Fruit fly (Drosophila melanogaster): Measurements from ENCODE around the gene CG12115.

CG12115 gene

DNA sequence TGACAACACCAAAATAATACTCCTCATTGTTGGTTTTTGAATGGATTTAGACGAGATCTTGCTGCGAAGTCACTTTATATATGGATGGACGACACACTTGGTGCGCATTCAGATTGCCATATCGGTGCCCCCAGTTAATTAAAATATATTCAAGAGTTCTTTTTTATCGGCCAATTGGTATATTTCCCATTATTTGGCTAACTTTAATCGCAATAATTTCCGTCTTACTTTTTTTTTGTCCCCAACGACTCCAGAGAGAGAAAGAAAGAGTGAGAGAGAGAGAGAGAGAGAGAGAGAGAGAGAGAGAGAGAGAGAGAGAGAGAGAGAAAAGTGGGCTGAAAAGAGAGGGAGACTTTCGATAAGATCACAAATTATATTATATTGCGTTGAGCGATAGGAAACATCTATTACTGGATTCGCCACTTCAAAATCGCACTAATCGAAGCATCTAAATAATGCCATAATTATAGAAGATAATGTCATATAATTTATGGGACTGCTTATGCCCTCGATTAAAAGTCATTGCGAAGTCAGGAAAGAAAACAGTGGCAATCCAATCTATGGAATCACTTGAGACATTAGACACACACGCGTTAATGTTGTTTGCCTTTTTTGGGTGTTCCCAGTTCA is at the start of gene CG12115:
TSS of gene CG12115 (minus strand) at position 51 of the 630 bp plus-strand sequence.
- TF ChIP-seq CG6276 (GFP tag; optimal IDR thresholded peaks at IDR 0.05) (no peak), vri (GFP tag; optimal IDR thresholded peaks at IDR 0.05) (peak; percentile 13)

DNA sequence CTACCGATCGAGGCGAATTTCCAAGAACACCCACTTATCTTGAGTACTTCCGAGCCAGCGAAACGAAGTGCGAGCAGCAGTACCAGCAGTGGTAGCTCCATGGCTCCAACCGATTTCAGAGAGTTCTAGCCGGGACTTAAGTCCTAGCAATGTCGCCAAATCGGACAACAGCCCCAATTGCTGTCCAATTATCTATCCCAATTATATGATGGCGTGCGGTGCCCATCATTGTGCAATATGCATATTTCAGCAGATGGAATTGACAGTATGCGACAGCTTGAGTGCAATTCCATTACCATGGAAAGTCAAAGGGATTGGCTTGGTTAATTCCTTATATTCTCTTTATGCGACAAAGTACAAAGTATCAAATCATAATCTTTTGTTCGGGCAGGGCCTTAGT is 46.1 kb upstream of the CG12115 start, which contains the start of gene Ir8a:
TSS of gene Ir8a (minus strand) at position 101 of the 400 bp plus-strand sequence.
- TF ChIP-seq eg (GFP tag; IDR thresholded peaks at IDR 0.05), result no peak

- no peak for TF ChIP-seq Met (GFP tag; optimal IDR thresholded peaks at IDR 0.05)
- TF ChIP-seq CG31627 (GFP tag; optimal IDR thresholded peaks at IDR 0.05), result no peak
- no peak for TF ChIP-seq CG7368 (GFP tag; optimal IDR thresholded peaks at IDR 0.05)
- no peak for TF ChIP-seq spab (GFP tag; optimal IDR thresholded peaks at IDR 0.05)
- TF ChIP-seq lz (GFP tag; optimal IDR thresholded peaks at IDR 0.05), result no peak
- no peak for TF ChIP-seq CG11762 (GFP tag; optimal IDR thresholded peaks at IDR 0.05; ENCODE audit: insufficient read depth)
- TF ChIP-seq Hr39 (GFP tag; optimal IDR thresholded peaks at IDR 0.05), result no peak
- TF ChIP-seq ss (GFP tag; optimal IDR thresholded peaks at IDR 0.05), result no peak
- no peak for TF ChIP-seq CG11902 (GFP tag; optimal IDR thresholded peaks at IDR 0.05)
Measured at dm6 chrX:9232199-9232598, 41.8 kb upstream of the CG12115 start, which contains the start of gene CG12121. TSS of gene CG12121 (minus strand) at chrX:9232378.

dm6 chrX:9226837-9227236 is 36.4 kb upstream of the CG12115 start, which contains the start of gene Gr8a:
TSS of gene Gr8a (plus strand) at chrX:9227137.
- TF ChIP-seq fd59A (GFP tag; optimal IDR thresholded peaks at IDR 0.05), result no peak
- TF ChIP-seq CG10631 (GFP tag; optimal IDR thresholded peaks at IDR 0.05), result no peak
- no peak for TF ChIP-seq Eip93F (GFP tag; optimal IDR thresholded peaks at IDR 0.05)
- TF ChIP-seq CG15336 (GFP tag; IDR thresholded peaks at IDR 0.05), result no peak
- no peak for TF ChIP-seq CG6808 (GFP tag; optimal IDR thresholded peaks at IDR 0.05)
- TF ChIP-seq Hr4 (GFP tag; optimal IDR thresholded peaks at IDR 0.05), result no peak
- TF ChIP-seq Sox102F (GFP tag; optimal IDR thresholded peaks at IDR 0.05), result no peak
- TF ChIP-seq CG6163 (GFP tag; IDR thresholded peaks at IDR 0.05), result no peak
- no peak for TF ChIP-seq Met (GFP tag; optimal IDR thresholded peaks at IDR 0.05)
- TF ChIP-seq pdm3 (GFP tag; optimal IDR thresholded peaks at IDR 0.05), result no peak
- no peak for TF ChIP-seq Gug (GFP tag; IDR thresholded peaks at IDR 0.05)
- TF ChIP-seq CG3032 (tag; optimal IDR thresholded peaks at IDR 0.05), result no peak
- no peak for TF ChIP-seq CG31627 (GFP tag; optimal IDR thresholded peaks at IDR 0.05)

- TF ChIP-seq CG8632 (GFP tag; optimal IDR thresholded peaks at IDR 0.05) (no peak), eg (GFP tag; IDR thresholded peaks at IDR 0.05) (no peak), CG15336 (GFP tag; IDR thresholded peaks at IDR 0.05) (no peak), Eip78C (GFP tag) (no peak)
Measured at dm6 chrX:9225137-9225536, 34.7 kb upstream of the CG12115 start, which contains the start of gene CG15370. TSS of gene CG15370 (plus strand) at chrX:9225437.

- TF ChIP-seq CG6808 (GFP tag; optimal IDR thresholded peaks at IDR 0.05), result no peak
- no peak for TF ChIP-seq topi (GFP tag; optimal IDR thresholded peaks at IDR 0.05)
- TF ChIP-seq Ets21C (GFP tag; optimal IDR thresholded peaks at IDR 0.05), result no peak
- TF ChIP-seq CG1621 (tag; optimal IDR thresholded peaks at IDR 0.05), result no peak
- TF ChIP-seq dac (GFP tag; optimal IDR thresholded peaks at IDR 0.05), result no peak
- TF ChIP-seq acj6 (GFP tag; optimal IDR thresholded peaks at IDR 0.05), result no peak
- no peak for TF ChIP-seq salr (GFP tag; optimal IDR thresholded peaks at IDR 0.05)
- no peak for TF ChIP-seq Eip93F (GFP tag; optimal IDR thresholded peaks at IDR 0.05)
- no peak for TF ChIP-seq pdm3 (GFP tag; optimal IDR thresholded peaks at IDR 0.05)
- TF ChIP-seq CG16779 (tag; optimal IDR thresholded peaks at IDR 0.05), result no peak
- no peak for TF ChIP-seq CG7368 (GFP tag; optimal IDR thresholded peaks at IDR 0.05)
- no peak for TF ChIP-seq CG3032 (tag; optimal IDR thresholded peaks at IDR 0.05)
- no peak for TF ChIP-seq fkh (GFP tag; optimal IDR thresholded peaks at IDR 0.05)
- no peak for TF ChIP-seq ss (GFP tag; optimal IDR thresholded peaks at IDR 0.05)
- no peak for TF ChIP-seq vri (GFP tag; optimal IDR thresholded peaks at IDR 0.05)
Measured at dm6 chrX:9224423-9224822, 34.0 kb upstream of the CG12115 start.

Data from whole organism, prepupa.